Fruit fly (Drosophila melanogaster): ENCODE data around the gene cdi.

- TF ChIP-seq psq (optimal IDR thresholded peaks at IDR 0.05) = no peak
- TF ChIP-seq EcR (GFP tag; optimal IDR thresholded peaks at IDR 0.05) = no peak
- no peak for TF ChIP-seq CG8478 (optimal IDR thresholded peaks at IDR 0.05)
These were observed 95.7 kb downstream of the cdi start for dm6 chr3R:18998370-18998769.

Measured in whole organism.